Fruit fly (Drosophila melanogaster) whole organism, pupa: ENCODE measurements around the gene Toll-9.

Experiments used
- CG10348 ChIP-seq: fragments of 200-800 bp; sonication (Bioruptor generic); IDR thresholded peaks from 2 replicates; pipeline ENCODE4 v1.3.6; 2022; ENCODE audit warnings: missing biosample characterization, missing genetic modification characterization
- CG12605 ChIP-seq: fragments of 200-800 bp; sonication (Bioruptor generic); IDR thresholded peaks from 2 replicates; pipeline ENCODE4 v1.3.6; 2022; ENCODE audit warnings: missing biosample characterization, missing genetic modification characterization
- CG13204 ChIP-seq: fragments of 200-800 bp; sonication (Bioruptor generic); optimal IDR thresholded peaks from 2 replicates; lab custom pipeline; 2018; ENCODE audit warnings: missing biosample characterization, mild to moderate bottlenecking, missing genetic modification characterization, moderate library complexity
- CG14655 ChIP-seq: fragments of 200-800 bp; sonication (Bioruptor generic); optimal IDR thresholded peaks from 3 replicates; lab custom pipeline; 2017; ENCODE audit warnings: mild to moderate bottlenecking, missing biosample characterization, missing genetic modification reagents, missing genetic modification characterization
- CG15710 ChIP-seq: fragments of 200-800 bp; sonication (Bioruptor generic); optimal IDR thresholded peaks from 2 replicates; lab custom pipeline; 2018; ENCODE audit warnings: missing biosample characterization, mild to moderate bottlenecking, missing genetic modification characterization, moderate library complexity
- CG17806 ChIP-seq: fragments of 200-800 bp; sonication (Bioruptor generic); optimal IDR thresholded peaks from 2 replicates; lab custom pipeline; 2018; ENCODE audit warnings: missing biosample characterization, mild to moderate bottlenecking, missing genetic modification characterization, moderate library complexity
- CG32121 ChIP-seq: fragments of 200-800 bp; sonication (Bioruptor generic); IDR thresholded peaks from 2 replicates; pipeline ENCODE4 v1.3.6; 2022; ENCODE audit warnings: missing biosample characterization, missing genetic modification characterization
- CG34367 ChIP-seq: fragments of 200-800 bp; sonication (Bioruptor generic); optimal IDR thresholded peaks from 2 replicates; lab custom pipeline; 2018; ENCODE audit warnings: missing biosample characterization, mild to moderate bottlenecking, missing genetic modification characterization
- CG4496 ChIP-seq: fragments of 200-800 bp; sonication (Bioruptor generic); IDR thresholded peaks from 3 replicates; pipeline ENCODE4 v1.3.6; 2022; ENCODE audit warnings: missing biosample characterization, missing genetic modification characterization
- CG8159 ChIP-seq: fragments of 200-800 bp; sonication (Bioruptor generic); optimal IDR thresholded peaks from 3 replicates; lab custom pipeline; 2018; ENCODE audit warnings: missing biosample characterization, mild to moderate bottlenecking, missing genetic modification characterization, moderate library complexity
- CG8301 ChIP-seq: fragments of 200-800 bp; sonication (Bioruptor generic); optimal IDR thresholded peaks from 2 replicates; lab custom pipeline; 2018; ENCODE audit warnings: missing biosample characterization, mild to moderate bottlenecking, missing genetic modification characterization
- CG9948 ChIP-seq: fragments of 200-800 bp; sonication (Bioruptor generic); optimal IDR thresholded peaks from 2 replicates; lab custom pipeline; 2018; ENCODE audit warnings: missing biosample characterization, mild to moderate bottlenecking, missing genetic modification characterization, moderate library complexity
- D1 ChIP-seq: fragments of 200-800 bp; sonication (Bioruptor generic); optimal IDR thresholded peaks from 2 replicates; lab custom pipeline; 2018; ENCODE audit warnings: missing biosample characterization, mild to moderate bottlenecking, missing genetic modification characterization, moderate library complexity
- EcR ChIP-seq: fragments of 200-800 bp; sonication (Bioruptor generic); optimal IDR thresholded peaks from 3 replicates; lab custom pipeline; 2019; ENCODE audit warnings: missing biosample characterization, missing genetic modification characterization, mild to moderate bottlenecking, moderate library complexity, missing genetic modification reagents
- Ets98B ChIP-seq: fragments of 200-800 bp; sonication (Bioruptor generic); IDR thresholded peaks from 2 replicates; pipeline ENCODE4 v1.3.6; 2022; ENCODE audit warnings: missing biosample characterization, missing genetic modification characterization
- Pif1A ChIP-seq: fragments of 200-800 bp; sonication (Bioruptor generic); optimal IDR thresholded peaks from 3 replicates; lab custom pipeline; 2016; ENCODE audit warnings: missing biosample characterization, missing genetic modification characterization
- Pif1B ChIP-seq: fragments of 200-800 bp; sonication (Bioruptor generic); optimal IDR thresholded peaks from 3 replicates; lab custom pipeline; 2016; ENCODE audit warnings: missing biosample characterization, missing genetic modification characterization
- Snoo ChIP-seq: fragments of 200-800 bp; sonication (Bioruptor generic); optimal IDR thresholded peaks from 3 replicates; lab custom pipeline; 2017; ENCODE audit warnings: missing biosample characterization, mild to moderate bottlenecking, missing genetic modification characterization, inconsistent platforms
- fd96Ca ChIP-seq: fragments of 200-800 bp; sonication (Bioruptor generic); IDR thresholded peaks from 3 replicates; pipeline ENCODE4 v1.3.6; 2022; ENCODE audit warnings: missing biosample characterization, missing genetic modification characterization
- gl ChIP-seq: fragments of 200-800 bp; sonication (Bioruptor generic); optimal IDR thresholded peaks from 2 replicates; lab custom pipeline; 2018; ENCODE audit warnings: missing biosample characterization, mild to moderate bottlenecking, missing genetic modification characterization
- rn ChIP-seq: fragments of 200-800 bp; sonication (Bioruptor generic); IDR thresholded peaks from 2 replicates; pipeline ENCODE4 v1.3.6; 2022; ENCODE audit warnings: missing biosample characterization, missing genetic modification characterization

The Toll-9 gene

dm6 chr3L:20404515-20404914 lies 38.0 kb upstream of the Toll-9 start:
- TF ChIP-seq Pif1A, result no peak
- TF ChIP-seq Ets98B (GFP tag; lab: Robert Waterston, UW), result no peak
- TF ChIP-seq CG8301 (tag; lab: Kevin White, UChicago), result no peak
- TF ChIP-seq CG32121 (GFP tag; lab: Robert Waterston, UW), result no peak
- no peak for TF ChIP-seq CG34367
- no peak for TF ChIP-seq CG9948 (tag; lab: Kevin White, UChicago)
- TF ChIP-seq EcR (GFP tag; lab: Kevin White, UChicago), result no peak
- no peak for TF ChIP-seq CG10348 (GFP tag; lab: Robert Waterston, UW)
- no peak for TF ChIP-seq CG17806
- no peak for TF ChIP-seq Pif1B (GFP tag; lab: Kevin White, UChicago)
- no peak for TF ChIP-seq CG4496 (GFP tag; lab: Robert Waterston, UW)
- no peak for TF ChIP-seq gl (tag; lab: Kevin White, UChicago)
- TF ChIP-seq CG12605 (GFP tag; lab: Robert Waterston, UW), result no peak
- TF ChIP-seq CG13204 (GFP tag; lab: Kevin White, UChicago), result no peak
- TF ChIP-seq D1 (tag; lab: Kevin White, UChicago), result no peak
- no peak for TF ChIP-seq fd96Ca

- TF ChIP-seq CG4496 (GFP tag; lab: Robert Waterston, UW), result peak; percentile 32; the same call in 2 of the 3 replicates
- peak; percentile 75 for TF ChIP-seq Snoo
- peak; percentile 69 for TF ChIP-seq CG15710 (tag; lab: Kevin White, UChicago)
- peak; percentile 40 for TF ChIP-seq Pif1B (GFP tag; lab: Kevin White, UChicago)
- peak; percentile 64 for TF ChIP-seq Pif1A
- no peak for TF ChIP-seq fd96Ca
- TF ChIP-seq CG9948 (tag; lab: Kevin White, UChicago), result peak; percentile 67
- TF ChIP-seq CG17806, result peak; percentile 52
- TF ChIP-seq CG13204 (GFP tag; lab: Kevin White, UChicago), result peak; percentile 20
- TF ChIP-seq gl (tag; lab: Kevin White, UChicago), result peak; percentile 26
- TF ChIP-seq CG34367, result peak; percentile 57
- peak; percentile 77 for TF ChIP-seq CG8159 (tag; lab: Kevin White, UChicago)
- TF ChIP-seq CG10348 (GFP tag; lab: Robert Waterston, UW), result no peak
- peak; percentile 58 for TF ChIP-seq CG8301 (tag; lab: Kevin White, UChicago)
- TF ChIP-seq Ets98B (GFP tag; lab: Robert Waterston, UW), result no peak
- peak; percentile 31 for TF ChIP-seq D1 (tag; lab: Kevin White, UChicago)
- TF ChIP-seq rn, result no peak
- TF ChIP-seq CG12605 (GFP tag; lab: Robert Waterston, UW), result no peak
- TF ChIP-seq EcR (GFP tag; lab: Kevin White, UChicago), result peak; percentile 64
- TF ChIP-seq CG32121 (GFP tag; lab: Robert Waterston, UW), result no peak
- peak; percentile 68 for TF ChIP-seq CG14655 (GFP tag; lab: Kevin White, UChicago)
Measured at dm6 chr3L:20403493-20404379, 37.2 kb upstream of the Toll-9 start.

- peak; percentile 12 for TF ChIP-seq CG13204 (GFP tag; lab: Kevin White, UChicago)
- TF ChIP-seq CG8159 (tag; lab: Kevin White, UChicago), result peak; percentile 90
- TF ChIP-seq D1 (tag; lab: Kevin White, UChicago), result peak; percentile 20
- peak; percentile 34 for TF ChIP-seq Snoo
- peak; percentile 74 for TF ChIP-seq CG17806
- no peak for TF ChIP-seq CG10348 (GFP tag; lab: Robert Waterston, UW)
- peak; percentile 79 for TF ChIP-seq CG34367
- no peak for TF ChIP-seq CG8301 (tag; lab: Kevin White, UChicago)
- TF ChIP-seq CG32121 (GFP tag; lab: Robert Waterston, UW), result no peak
- TF ChIP-seq CG9948 (tag; lab: Kevin White, UChicago), result peak; percentile 80
- peak; percentile 54 for TF ChIP-seq Pif1B (GFP tag; lab: Kevin White, UChicago)
- TF ChIP-seq fd96Ca, result no peak
- TF ChIP-seq gl (tag; lab: Kevin White, UChicago), result peak; percentile 76
- peak; percentile 84 for TF ChIP-seq CG15710 (tag; lab: Kevin White, UChicago)
- peak; percentile 54 for TF ChIP-seq Pif1A
- no peak for TF ChIP-seq CG14655 (GFP tag; lab: Kevin White, UChicago)
Measured at dm6 chr3L:20402665-20403492, 36.4 kb upstream of the Toll-9 start.

- TF ChIP-seq EcR (GFP tag; lab: Kevin White, UChicago), result peak; percentile 52
- TF ChIP-seq CG10348 (GFP tag; lab: Robert Waterston, UW), result no peak
- TF ChIP-seq CG34367, result no peak
- no peak for TF ChIP-seq rn
- TF ChIP-seq CG14655 (GFP tag; lab: Kevin White, UChicago), result no peak
- no peak for TF ChIP-seq CG15710 (tag; lab: Kevin White, UChicago)
- TF ChIP-seq CG32121 (GFP tag; lab: Robert Waterston, UW), result peak; percentile 31; the same call in 1 of the 2 replicates
- TF ChIP-seq Pif1A, result no peak
- no peak for TF ChIP-seq D1 (tag; lab: Kevin White, UChicago)
- peak; percentile 42; the same call in 1 of the 2 replicates for TF ChIP-seq Ets98B (GFP tag; lab: Robert Waterston, UW)
- TF ChIP-seq CG17806, result no peak
- TF ChIP-seq CG4496 (GFP tag; lab: Robert Waterston, UW), result peak; percentile 74; the same call in 2 of the 3 replicates
- TF ChIP-seq CG12605 (GFP tag; lab: Robert Waterston, UW), result peak; percentile 59
- TF ChIP-seq CG8159 (tag; lab: Kevin White, UChicago), result no peak
- TF ChIP-seq gl (tag; lab: Kevin White, UChicago), result no peak
- peak; percentile 28 for TF ChIP-seq CG13204 (GFP tag; lab: Kevin White, UChicago)
- TF ChIP-seq CG8301 (tag; lab: Kevin White, UChicago), result no peak
- TF ChIP-seq fd96Ca, result peak; percentile 29; the same call in 1 of the 3 replicates
- no peak for TF ChIP-seq CG9948 (tag; lab: Kevin White, UChicago)
- peak; percentile 4 for TF ChIP-seq Pif1B (GFP tag; lab: Kevin White, UChicago)
- peak; percentile 25 for TF ChIP-seq Snoo
Measured at dm6 chr3L:20401026-20401912, 34.7 kb upstream of the Toll-9 start, which contains the start of gene trbl. Gene trbl (minus strand): TSS chr3L:20401609.
